Worm (Caenorhabditis elegans) whole organism, early embryonic: Measurements from ENCODE around the gene rec-8.

Source experiments
- B0310.2 ChIP-seq: sonication (generic microtip); optimal IDR thresholded peaks from 2 replicates; lab custom pipeline; 2016; ENCODE audit warnings: mild to moderate bottlenecking, missing genetic modification characterization, missing compliant biosample characterization
- F13C5.2 ChIP-seq: sonication (generic microtip); optimal IDR thresholded peaks from 2 replicates; lab custom pipeline; 2017; ENCODE audit warnings: mild to moderate bottlenecking, missing genetic modification characterization, inconsistent platforms, missing compliant biosample characterization
- aly-1 ChIP-seq: sonication (generic microtip); optimal IDR thresholded peaks from 2 replicates; lab custom pipeline; 2016; ENCODE audit warnings: missing genetic modification characterization, missing compliant biosample characterization
- ama-1 ChIP-seq: fragments of 150-350 bp; optimal IDR thresholded peaks from 2 replicates; lab custom pipeline; 2014
- ceh-13 ChIP-seq: fragments of 200-800 bp; sonication (Bioruptor generic); optimal IDR thresholded peaks from 2 replicates; lab custom pipeline; 2018; ENCODE audit warnings: mild to moderate bottlenecking, missing genetic modification characterization, missing compliant biosample characterization
- ceh-36 ChIP-seq: sonication (generic microtip); optimal IDR thresholded peaks from 2 replicates; lab custom pipeline; 2016; ENCODE audit warnings: missing genetic modification characterization, inconsistent platforms, missing compliant biosample characterization
- ets-7 ChIP-seq: sonication (generic microtip); optimal IDR thresholded peaks from 2 replicates; lab custom pipeline; 2016; ENCODE audit warnings: missing genotype, missing genetic modification characterization, missing compliant biosample characterization
- flt-1 ChIP-seq: fragments of 200-800 bp; sonication (Bioruptor generic); IDR thresholded peaks from 2 replicates; pipeline ENCODE4 v1.3.6; 2022; ENCODE audit warnings: missing genetic modification characterization, missing compliant biosample characterization
- hmbx-1 ChIP-seq: sonication (generic microtip); optimal IDR thresholded peaks from 2 replicates; lab custom pipeline; 2016; ENCODE audit warnings: mild to moderate bottlenecking, missing genetic modification characterization, missing compliant biosample characterization
- hmg-4 ChIP-seq: fragments of 200-800 bp; sonication (Bioruptor generic); optimal IDR thresholded peaks from 2 replicates; lab custom pipeline; 2018; ENCODE audit warnings: mild to moderate bottlenecking, missing genetic modification characterization, missing compliant biosample characterization
- hnd-1 ChIP-seq: sonication (generic microtip); optimal IDR thresholded peaks from 2 replicates; lab custom pipeline; 2016; ENCODE audit warnings: missing genetic modification characterization, missing compliant biosample characterization
- pes-1 ChIP-seq: fragments of 200-800 bp; sonication (Bioruptor generic); IDR thresholded peaks from 2 replicates; pipeline ENCODE4 v1.3.6; 2022; ENCODE audit warnings: missing genetic modification reagents, missing genetic modification characterization, missing compliant biosample characterization
- scrt-1 ChIP-seq: fragments of 200-800 bp; sonication (Bioruptor generic); IDR thresholded peaks from 2 replicates; pipeline ENCODE4 v1.3.6; 2022; ENCODE audit warnings: missing genetic modification characterization, missing compliant biosample characterization
- sea-1 ChIP-seq: fragments of 200-800 bp; sonication (Bioruptor generic); conservative IDR thresholded peaks from 2 replicates; pipeline ENCODE4 v1.3.6; 2022; ENCODE audit warnings: missing genetic modification characterization, missing compliant biosample characterization
- tbx-11 ChIP-seq: fragments of 200-800 bp; sonication (Bioruptor generic); IDR thresholded peaks from 2 replicates; pipeline ENCODE4 v1.3.6; 2022; ENCODE audit warnings: missing genetic modification characterization, missing compliant biosample characterization
- tbx-37 ChIP-seq: fragments of 200-800 bp; sonication (Bioruptor generic); conservative IDR thresholded peaks from 2 replicates; pipeline ENCODE4 v1.3.6; 2022; ENCODE audit warnings: missing genetic modification reagents, missing genetic modification characterization, missing compliant biosample characterization
- tra-4 ChIP-seq: sonication (generic microtip); optimal IDR thresholded peaks from 2 replicates; lab custom pipeline; 2017; ENCODE audit warnings: missing genetic modification characterization, missing compliant biosample characterization

Gene rec-8

DNA sequence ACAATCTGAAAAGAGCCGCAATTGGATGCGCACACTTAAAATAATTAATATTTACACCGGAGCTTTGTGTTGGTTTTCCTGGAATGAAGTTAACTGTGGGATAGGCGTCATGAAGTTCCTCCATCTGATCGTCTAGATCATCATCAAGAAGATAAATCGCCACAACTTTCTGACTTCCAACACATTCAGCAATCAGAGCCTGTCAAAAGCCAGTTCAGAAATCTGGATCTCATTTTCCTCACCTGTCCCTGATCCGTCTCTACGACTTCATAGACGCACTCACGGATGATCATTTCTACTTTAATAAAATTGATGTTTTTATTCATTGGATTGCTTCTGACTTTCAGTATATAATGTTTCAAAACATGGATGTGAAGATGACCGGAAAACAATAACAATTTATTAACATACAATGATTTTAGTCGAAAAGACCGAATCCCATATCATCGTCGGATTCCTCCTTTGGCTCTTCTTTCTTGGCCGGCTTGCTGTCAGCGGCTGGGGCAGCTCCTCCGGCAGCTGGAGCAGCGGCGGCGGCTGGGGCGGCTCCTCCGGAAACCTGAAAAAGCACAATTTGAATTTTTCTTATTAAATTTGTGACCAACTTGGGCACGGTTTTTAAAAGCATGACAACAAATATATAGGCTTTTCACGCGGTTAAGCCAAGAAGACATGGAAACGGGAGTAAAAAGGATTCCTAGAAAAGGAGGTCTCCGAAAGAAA is 16.3 kb upstream of the rec-8 start, which contains the start of gene agt-1:
agt-1 (minus strand) TSS at position 293 of the 723 bp plus-strand sequence.
- no peak for TF ChIP-seq ceh-13 (GFP tag; lab: Kevin White, UChicago)
- no peak for TF ChIP-seq ceh-36 (tag; lab: Kevin White, UChicago)
- TF ChIP-seq hmg-4, result no peak
- no peak for TF ChIP-seq flt-1
- TF ChIP-seq aly-1, result no peak
- TF ChIP-seq ama-1 (lab: Kevin White, UChicago), result no peak
- TF ChIP-seq hnd-1 (tag; lab: Kevin White, UChicago), result no peak
- TF ChIP-seq hmbx-1, result no peak
- no peak for TF ChIP-seq sea-1 (GFP tag; lab: Robert Waterston, UW)
- TF ChIP-seq F13C5.2 (tag; lab: Kevin White, UChicago), result no peak

DNA sequence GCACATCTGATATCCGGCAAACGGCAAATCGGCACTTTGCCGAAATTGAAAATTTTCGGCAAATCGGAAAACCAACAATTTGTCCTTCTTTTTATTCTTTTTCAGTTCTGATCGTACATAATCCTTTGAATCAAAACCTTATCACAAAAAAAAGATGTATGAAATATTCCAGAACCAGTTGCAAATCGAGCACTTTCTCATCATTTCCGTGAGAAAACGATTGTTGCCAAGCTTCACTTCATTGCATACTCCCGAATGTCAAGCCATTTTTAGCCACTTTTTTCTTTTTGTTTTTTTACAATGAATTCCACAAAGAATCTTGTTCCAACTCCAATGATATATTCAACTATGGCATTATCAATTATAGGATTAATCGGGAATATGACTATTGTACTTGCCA is 11.9 kb upstream of the rec-8 start, which contains the start of gene srsx-25:
srsx-25 (plus strand) TSS at position 301 of the 400 bp plus-strand sequence.
- TF ChIP-seq sea-1 (GFP tag; lab: Robert Waterston, UW) (no peak), hmbx-1 (no peak), F13C5.2 (tag; lab: Kevin White, UChicago) (no peak), tbx-37 (GFP tag; lab: Robert Waterston, UW) (no peak), tbx-11 (GFP tag; lab: Robert Waterston, UW) (no peak), B0310.2 (no peak), tra-4 (tag; lab: Kevin White, UChicago) (no peak), ceh-36 (tag; lab: Kevin White, UChicago) (no peak)

DNA sequence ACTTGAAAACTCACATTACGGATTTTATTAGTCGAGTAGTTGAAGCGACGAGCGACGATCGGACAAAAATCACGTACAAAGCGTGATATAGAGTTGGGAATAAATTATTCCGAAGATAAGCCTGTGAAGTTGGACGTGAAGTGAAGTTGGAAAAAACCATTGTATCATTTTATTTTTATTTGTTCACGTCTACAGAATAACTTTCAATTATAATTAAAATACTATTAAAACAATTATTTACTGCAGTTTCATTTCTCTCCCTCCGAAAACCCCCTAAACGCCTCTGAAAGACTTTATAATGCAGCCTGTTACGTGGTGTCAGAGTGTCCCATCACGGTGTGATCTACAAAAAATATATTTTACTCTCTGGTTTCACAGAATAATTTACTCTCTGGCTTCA is 7.2 kb upstream of the rec-8 start, which contains the start of gene Y62E10A.3:
Y62E10A.3 (minus strand) TSS at position 101 of the 400 bp plus-strand sequence.
- no peak for TF ChIP-seq ceh-36 (tag; lab: Kevin White, UChicago)
- TF ChIP-seq sea-1 (GFP tag; lab: Robert Waterston, UW), result no peak
- no peak for TF ChIP-seq tbx-11 (GFP tag; lab: Robert Waterston, UW)
- no peak for TF ChIP-seq ets-7 (tag; lab: Kevin White, UChicago)
- TF ChIP-seq hmg-4, result no peak
- TF ChIP-seq scrt-1 (GFP tag; lab: Robert Waterston, UW), result no peak
- TF ChIP-seq ama-1 (lab: Kevin White, UChicago), result no peak
- no peak for TF ChIP-seq hnd-1 (tag; lab: Kevin White, UChicago)
- no peak for TF ChIP-seq aly-1
- no peak for TF ChIP-seq hmbx-1
- TF ChIP-seq B0310.2, result no peak
- TF ChIP-seq ceh-13 (GFP tag; lab: Kevin White, UChicago), result no peak
- TF ChIP-seq tbx-37 (GFP tag; lab: Robert Waterston, UW), result no peak
- TF ChIP-seq tra-4 (tag; lab: Kevin White, UChicago), result no peak
- no peak for TF ChIP-seq F13C5.2 (tag; lab: Kevin White, UChicago)
- TF ChIP-seq flt-1, result no peak
- TF ChIP-seq pes-1, result no peak

DNA sequence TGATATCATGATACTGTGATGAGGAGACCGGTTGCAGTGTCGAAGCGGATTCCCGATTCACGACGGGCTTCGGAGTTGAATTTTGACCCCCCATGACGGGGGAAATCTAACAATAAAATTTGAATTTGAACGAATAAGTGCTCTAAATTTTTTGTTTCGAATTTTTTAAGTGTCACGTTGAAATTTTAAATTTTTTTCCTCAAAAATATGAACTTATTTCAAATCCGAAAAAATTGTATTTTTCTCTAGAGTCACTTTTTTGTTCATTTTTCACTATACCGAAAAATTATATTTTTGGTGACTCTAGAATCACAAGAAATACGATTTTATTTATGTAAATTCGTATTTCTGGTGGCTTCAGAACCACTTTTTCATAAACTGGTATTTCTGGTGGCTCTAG is 5.5 kb upstream of the rec-8 start, which contains the start of gene W02A2.8:
W02A2.8 (minus strand) TSS at position 101 of the 400 bp plus-strand sequence.
- TF ChIP-seq flt-1, result no peak

DNA sequence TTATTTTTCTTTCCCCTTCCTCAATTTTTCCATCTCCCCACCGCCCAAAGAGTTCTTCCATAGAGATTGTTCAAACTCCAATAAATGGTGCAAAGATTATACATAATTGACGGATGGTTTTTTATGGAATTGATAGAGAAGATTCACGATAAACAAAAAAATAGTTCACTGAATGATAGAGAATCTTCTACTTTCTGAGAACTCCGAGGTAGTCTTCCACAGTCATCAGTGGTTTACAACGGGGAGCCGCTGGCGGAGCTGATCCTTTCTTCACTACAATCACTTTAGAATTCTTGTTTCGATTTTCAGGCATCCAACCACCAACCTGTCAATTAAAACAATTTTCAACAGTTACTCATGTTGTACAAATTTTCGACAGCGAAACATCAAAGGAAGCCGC is 3.0 kb upstream of the rec-8 start:
- no peak for TF ChIP-seq ets-7 (tag; lab: Kevin White, UChicago)
- no peak for TF ChIP-seq hnd-1 (tag; lab: Kevin White, UChicago)
- TF ChIP-seq sea-1 (GFP tag; lab: Robert Waterston, UW), result no peak
- no peak for TF ChIP-seq tra-4 (tag; lab: Kevin White, UChicago)
- TF ChIP-seq scrt-1 (GFP tag; lab: Robert Waterston, UW), result no peak
- no peak for TF ChIP-seq ceh-36 (tag; lab: Kevin White, UChicago)
- no peak for TF ChIP-seq aly-1
- no peak for TF ChIP-seq pes-1
- TF ChIP-seq tbx-37 (GFP tag; lab: Robert Waterston, UW), result no peak
- TF ChIP-seq flt-1, result no peak
- no peak for TF ChIP-seq ama-1 (lab: Kevin White, UChicago)
- TF ChIP-seq F13C5.2 (tag; lab: Kevin White, UChicago), result no peak
- no peak for TF ChIP-seq ceh-13 (GFP tag; lab: Kevin White, UChicago)
- no peak for TF ChIP-seq hmbx-1
- no peak for TF ChIP-seq B0310.2
- TF ChIP-seq hmg-4, result no peak
- no peak for TF ChIP-seq tbx-11 (GFP tag; lab: Robert Waterston, UW)

DNA sequence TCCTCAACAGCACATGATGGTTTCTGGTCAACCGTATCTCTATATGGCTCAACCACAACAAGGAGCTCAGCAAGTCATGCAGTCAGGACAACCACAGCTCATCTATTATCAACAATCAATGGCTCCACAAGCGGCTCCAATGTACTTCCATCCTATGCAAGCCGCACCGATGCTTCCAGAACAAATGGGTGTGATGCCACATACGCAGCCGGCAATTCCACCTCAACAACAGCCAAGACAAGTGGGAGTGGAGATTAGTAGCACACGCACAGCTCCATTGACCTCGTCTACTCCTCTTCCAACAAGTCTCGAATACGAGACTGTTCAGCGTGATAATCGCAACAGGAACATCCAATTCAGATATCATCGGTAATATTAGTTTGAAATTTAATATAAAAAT is 1.1 kb upstream of the rec-8 start:
- TF ChIP-seq aly-1, result no peak
- no peak for TF ChIP-seq ceh-13 (GFP tag; lab: Kevin White, UChicago)
- no peak for TF ChIP-seq ceh-36 (tag; lab: Kevin White, UChicago)
- no peak for TF ChIP-seq F13C5.2 (tag; lab: Kevin White, UChicago)
- no peak for TF ChIP-seq flt-1
- no peak for TF ChIP-seq hmbx-1
- TF ChIP-seq sea-1 (GFP tag; lab: Robert Waterston, UW), result no peak
- TF ChIP-seq pes-1, result no peak
- no peak for TF ChIP-seq tra-4 (tag; lab: Kevin White, UChicago)
- TF ChIP-seq B0310.2, result no peak
- no peak for TF ChIP-seq tbx-37 (GFP tag; lab: Robert Waterston, UW)
- no peak for TF ChIP-seq tbx-11 (GFP tag; lab: Robert Waterston, UW)
- no peak for TF ChIP-seq hnd-1 (tag; lab: Kevin White, UChicago)

DNA sequence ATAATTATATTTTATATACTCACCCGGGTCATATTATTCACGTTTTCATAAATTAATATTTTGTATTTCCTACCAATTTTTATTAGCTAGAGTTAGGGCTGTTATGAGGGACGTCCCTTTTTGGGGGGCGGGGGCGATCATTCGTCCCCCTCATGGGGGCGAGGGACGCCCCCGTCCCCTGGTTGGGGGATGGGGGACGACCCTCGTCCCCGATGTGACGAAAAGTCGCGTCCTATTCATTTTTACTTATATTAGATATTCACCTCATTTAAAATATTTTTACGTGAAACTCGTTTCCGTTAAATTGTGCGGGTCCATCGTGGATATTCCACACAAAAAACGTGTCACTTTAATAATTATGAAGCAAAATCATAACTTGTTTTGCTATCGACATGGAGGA is 4.4 kb downstream of the rec-8 start, which contains the start of gene W02A2.12:
W02A2.12 (minus strand) TSS at position 240 of the 400 bp plus-strand sequence.
- TF ChIP-seq ceh-13 (GFP tag; lab: Kevin White, UChicago) (no peak), hmbx-1 (no peak), scrt-1 (GFP tag; lab: Robert Waterston, UW) (no peak), ets-7 (tag; lab: Kevin White, UChicago) (no peak), pes-1 (no peak), aly-1 (no peak), ama-1 (lab: Kevin White, UChicago) (no peak), B0310.2 (no peak), flt-1 (no peak)
